Worm (Caenorhabditis elegans) whole organism, L3 larva: ENCODE measurements around the gene ceh-34.

Experiments used
- R02D3.7 ChIP-seq: fragments of 150-350 bp; optimal IDR thresholded peaks from 2 replicates; lab custom pipeline; 2014; ENCODE audit warnings: missing biosample characterization, missing genetic modification characterization
- ZK546.5 ChIP-seq: sonication (generic microtip); optimal IDR thresholded peaks from 2 replicates; lab custom pipeline; 2017; ENCODE audit warnings: missing biosample characterization, missing genetic modification characterization
- aly-2 ChIP-seq: fragments of 150-350 bp; optimal IDR thresholded peaks from 2 replicates; lab custom pipeline; 2014; ENCODE audit warnings: missing biosample characterization, missing genetic modification characterization
- ama-1 ChIP-seq: fragments of 150-350 bp; optimal IDR thresholded peaks from 2 replicates; lab custom pipeline; 2018
- ceh-28 ChIP-seq: fragments of 150-350 bp; optimal IDR thresholded peaks from 2 replicates; lab custom pipeline; 2014; ENCODE audit warnings: missing biosample characterization, missing genetic modification reagents, missing genetic modification characterization
- ceh-82 ChIP-seq: fragments of 150-350 bp; optimal IDR thresholded peaks from 2 replicates; lab custom pipeline; 2014; ENCODE audit warnings: missing biosample characterization, missing genetic modification characterization
- daf-12 ChIP-seq: fragments of 150-350 bp; optimal IDR thresholded peaks from 2 replicates; lab custom pipeline; 2014; ENCODE audit warnings: missing biosample characterization, missing genetic modification reagents, missing genetic modification characterization
- egl-27 ChIP-seq: sonication (generic microtip); optimal IDR thresholded peaks from 4 replicates; lab custom pipeline; 2017; ENCODE audit warnings: missing biosample characterization, missing genetic modification reagents, missing genetic modification characterization
- egl-5 ChIP-seq: fragments of 150-350 bp; optimal IDR thresholded peaks from 2 replicates; lab custom pipeline; 2017; ENCODE audit warnings: missing biosample characterization, missing genetic modification reagents, missing genetic modification characterization, inconsistent platforms
- elt-1 ChIP-seq: fragments of 150-350 bp; optimal IDR thresholded peaks from 2 replicates; lab custom pipeline; 2014; ENCODE audit warnings: missing biosample characterization, missing genetic modification characterization
- elt-2 ChIP-seq: sonication (generic microtip); optimal IDR thresholded peaks from 2 replicates; lab custom pipeline; 2016; ENCODE audit warnings: missing genetic modification reagents, mild to moderate bottlenecking, missing genetic modification characterization, missing compliant biosample characterization
- elt-3 ChIP-seq, 3 experiments: fragments of 150-350 bp in 1 of 3; sonication (generic microtip) in 2 of 3; optimal IDR thresholded peaks; 2 replicates in 2 of 3; 4 replicates in 1 of 3; lab custom pipeline; 2014 to 2017; ENCODE audit warnings: missing biosample characterization in 3 of 3, missing genetic modification characterization in 3 of 3
- eor-1 ChIP-seq, 2 experiments: fragments of 150-350 bp; optimal IDR thresholded peaks; 2 replicates each; lab custom pipeline; 2014 to 2018; ENCODE audit warnings: missing biosample characterization in 2 of 2, missing genetic modification characterization in 2 of 2
- fkh-10 ChIP-seq: sonication (generic microtip); optimal IDR thresholded peaks from 2 replicates; lab custom pipeline; 2017; ENCODE audit warnings: missing biosample characterization, missing genetic modification reagents, missing genetic modification characterization
- fkh-2 ChIP-seq: fragments of 150-350 bp; optimal IDR thresholded peaks from 2 replicates; lab custom pipeline; 2014; ENCODE audit warnings: missing biosample characterization, missing genetic modification reagents, missing genetic modification characterization
- fos-1 ChIP-seq: fragments of 150-350 bp; optimal IDR thresholded peaks from 2 replicates; lab custom pipeline; 2014; ENCODE audit warnings: missing biosample characterization, missing genetic modification characterization
- hmg-11 ChIP-seq: sonication (generic microtip); optimal IDR thresholded peaks from 2 replicates; lab custom pipeline; 2016; ENCODE audit warnings: missing genetic modification characterization, missing compliant biosample characterization
- lin-15B ChIP-seq: fragments of 150-350 bp; optimal IDR thresholded peaks from 2 replicates; lab custom pipeline; 2014; ENCODE audit warnings: missing biosample characterization, missing genetic modification characterization
- lin-39 ChIP-seq: fragments of 150-350 bp; optimal IDR thresholded peaks from 2 replicates; lab custom pipeline; 2018; ENCODE audit warnings: missing biosample characterization, missing genetic modification reagents, missing genetic modification characterization
- lsy-12 ChIP-seq: sonication (generic microtip); optimal IDR thresholded peaks from 2 replicates; lab custom pipeline; 2016; ENCODE audit warnings: mild to moderate bottlenecking, missing genetic modification characterization, missing compliant biosample characterization
- mdl-1 ChIP-seq: fragments of 150-350 bp; optimal IDR thresholded peaks from 2 replicates; lab custom pipeline; 2014; ENCODE audit warnings: missing biosample characterization, missing genetic modification characterization
- mml-1 ChIP-seq: fragments of 150-350 bp; sonication (generic microtip); optimal IDR thresholded peaks from 3 replicates; lab custom pipeline; 2014; ENCODE audit warnings: missing biosample characterization, missing genetic modification characterization
- nfya-1 ChIP-seq: sonication (generic microtip); optimal IDR thresholded peaks from 2 replicates; lab custom pipeline; 2017; ENCODE audit warnings: missing genetic modification characterization, mild to moderate bottlenecking, missing compliant biosample characterization, antibody characterized with exemption, moderate library complexity; ENCODE audit not compliant: insufficient read depth
- nhr-11 ChIP-seq: fragments of 150-350 bp; optimal IDR thresholded peaks from 2 replicates; lab custom pipeline; 2014; ENCODE audit warnings: missing biosample characterization, missing genetic modification characterization
- nhr-12 ChIP-seq: fragments of 150-350 bp; optimal IDR thresholded peaks from 2 replicates; lab custom pipeline; 2014; ENCODE audit warnings: missing biosample characterization, missing genetic modification characterization
- nhr-23 ChIP-seq: fragments of 150-350 bp; optimal IDR thresholded peaks from 2 replicates; lab custom pipeline; 2014; ENCODE audit warnings: missing biosample characterization, missing genetic modification reagents, missing genetic modification characterization
- nhr-237 ChIP-seq: fragments of 150-350 bp; optimal IDR thresholded peaks from 2 replicates; lab custom pipeline; 2014; ENCODE audit warnings: missing biosample characterization, missing genetic modification characterization
- nhr-25 ChIP-seq: sonication (generic microtip); optimal IDR thresholded peaks from 2 replicates; lab custom pipeline; 2017; ENCODE audit warnings: missing biosample characterization, missing genetic modification characterization
- nhr-67 ChIP-seq: fragments of 150-350 bp; optimal IDR thresholded peaks from 2 replicates; lab custom pipeline; 2014; ENCODE audit warnings: missing biosample characterization, missing genetic modification characterization
- nhr-76 ChIP-seq: fragments of 150-350 bp; sonication (generic microtip); optimal IDR thresholded peaks from 5 replicates; lab custom pipeline; 2014; ENCODE audit warnings: missing biosample characterization, missing genetic modification characterization
- pha-4 ChIP-seq: fragments of 150-350 bp; optimal IDR thresholded peaks from 2 replicates; lab custom pipeline; 2014; ENCODE audit warnings: missing biosample characterization, missing genetic modification reagents, missing genetic modification characterization
- pqm-1 ChIP-seq: fragments of 150-350 bp; optimal IDR thresholded peaks from 2 replicates; lab custom pipeline; 2017; ENCODE audit warnings: missing biosample characterization, missing genetic modification characterization, inconsistent platforms
- sea-2 ChIP-seq: fragments of 150-350 bp; sonication (generic microtip); optimal IDR thresholded peaks from 4 replicates; lab custom pipeline; 2014; ENCODE audit warnings: missing biosample characterization, missing genetic modification reagents, missing genetic modification characterization
- snpc-4 ChIP-seq: fragments of 150-350 bp; optimal IDR thresholded peaks from 2 replicates; lab custom pipeline; 2014; ENCODE audit warnings: missing biosample characterization, missing genetic modification characterization
- tbx-2 ChIP-seq: sonication (generic microtip); optimal IDR thresholded peaks from 2 replicates; lab custom pipeline; 2016; ENCODE audit warnings: mild to moderate bottlenecking, missing genetic modification characterization, missing compliant biosample characterization
- unc-62 ChIP-seq: fragments of 150-350 bp; sonication (generic microtip); optimal IDR thresholded peaks from 4 replicates; lab custom pipeline; 2014; ENCODE audit warnings: missing biosample characterization, missing genetic modification reagents, missing genetic modification characterization
- zag-1 ChIP-seq: fragments of 150-350 bp; optimal IDR thresholded peaks from 2 replicates; lab custom pipeline; 2014; ENCODE audit warnings: missing biosample characterization, missing genetic modification characterization
- ztf-11 ChIP-seq: fragments of 150-350 bp; optimal IDR thresholded peaks from 2 replicates; lab custom pipeline; 2014; ENCODE audit warnings: missing biosample characterization, missing genetic modification characterization

The ceh-34 gene

DNA sequence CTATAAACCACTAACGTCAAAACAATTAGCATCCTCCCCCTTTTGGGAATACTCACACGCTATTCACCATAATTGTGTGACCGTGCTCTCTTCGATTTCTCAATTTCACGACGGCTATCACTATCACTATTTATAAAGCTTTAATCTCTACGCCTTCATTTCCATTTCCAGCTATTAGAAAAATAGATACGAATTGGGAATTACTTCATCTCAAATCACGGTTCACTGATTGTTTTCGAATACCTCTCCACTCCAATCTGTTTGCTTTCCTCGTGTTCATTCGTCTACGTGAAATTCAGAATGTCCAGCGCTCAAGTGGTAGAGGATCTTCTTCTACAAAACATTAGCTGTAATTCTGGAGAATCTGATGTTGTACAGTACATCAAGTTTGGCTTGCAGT is 17.5 kb upstream of the ceh-34 start, which contains the start of gene srg-29:
srg-29 (plus strand) TSS at position 301 of the 400 bp plus-strand sequence.
- TF ChIP-seq nhr-11 (tag; lab: Kevin White, UChicago): no peak
- no peak for TF ChIP-seq ceh-82
- TF ChIP-seq ama-1 (lab: Kevin White, UChicago): no peak

DNA sequence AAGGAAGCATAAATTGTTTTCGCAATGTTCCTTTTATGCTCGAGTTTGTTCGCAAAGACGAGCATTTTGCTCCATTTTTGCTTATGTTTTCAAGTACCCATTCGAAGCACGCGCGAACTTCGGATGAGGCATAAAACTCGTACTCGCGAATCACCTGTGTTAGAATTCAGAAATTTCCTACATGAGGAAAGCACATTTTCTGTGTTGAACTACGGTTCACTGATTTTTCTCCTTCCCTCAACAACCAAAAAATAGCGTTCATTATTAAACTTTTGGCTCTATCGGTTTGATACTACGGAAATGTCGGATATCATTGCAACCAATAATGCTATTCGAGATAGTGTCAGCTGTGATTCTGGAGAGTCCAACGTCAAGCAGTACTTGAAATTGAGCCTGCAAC is 15.2 kb upstream of the ceh-34 start, which contains the start of gene srg-28:
srg-28 (plus strand) TSS at position 301 of the 400 bp plus-strand sequence.
- TF ChIP-seq pqm-1 (tag; lab: Kevin White, UChicago): no peak
- no peak for TF ChIP-seq sea-2 (GFP tag; lab: Kevin White, UChicago)
- TF ChIP-seq aly-2 (tag; lab: Kevin White, UChicago): no peak
- no peak for TF ChIP-seq ztf-11 (tag; lab: Kevin White, UChicago)
- no peak for TF ChIP-seq lsy-12 (tag; lab: Kevin White, UChicago)
- TF ChIP-seq mml-1 (tag; lab: Kevin White, UChicago): no peak
- no peak for TF ChIP-seq nhr-76 (tag; lab: Kevin White, UChicago)
- no peak for TF ChIP-seq nhr-237 (tag; lab: Kevin White, UChicago)
- TF ChIP-seq pha-4 (tag; lab: Kevin White, UChicago): no peak
- TF ChIP-seq zag-1 (tag; lab: Kevin White, UChicago): no peak
- no peak for TF ChIP-seq hmg-11
- no peak for TF ChIP-seq lin-15B (tag; lab: Kevin White, UChicago)
- no peak for TF ChIP-seq ceh-28 (tag; lab: Kevin White, UChicago)
- no peak for TF ChIP-seq fos-1 (tag; lab: Kevin White, UChicago)
- TF ChIP-seq nhr-11 (tag; lab: Kevin White, UChicago): no peak
- TF ChIP-seq egl-5 (tag; lab: Kevin White, UChicago): no peak
- TF ChIP-seq daf-12 (tag; lab: Kevin White, UChicago): no peak
- TF ChIP-seq elt-2 (tag; lab: Kevin White, UChicago): no peak
- TF ChIP-seq ceh-82: no peak
- no peak for TF ChIP-seq egl-27 (tag; lab: Kevin White, UChicago)

DNA sequence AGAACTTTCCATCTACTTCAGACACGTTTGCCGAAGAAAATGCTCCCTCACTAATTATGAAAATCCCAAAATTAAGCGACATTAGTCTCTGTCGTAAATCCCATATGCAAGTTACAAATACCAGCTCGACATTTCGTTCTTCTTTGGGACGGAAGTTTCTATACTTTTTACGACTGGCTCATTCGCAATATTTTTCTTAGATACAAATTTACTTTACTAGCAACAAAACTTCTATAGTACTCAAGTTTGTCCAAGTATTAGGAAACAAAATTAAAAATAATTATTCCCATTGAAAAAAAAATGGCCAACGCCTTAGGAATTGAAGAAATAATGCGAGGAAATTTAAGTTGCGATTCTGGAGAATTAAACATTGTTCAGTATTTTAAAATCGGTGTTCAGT is 11.6 kb upstream of the ceh-34 start, which contains the start of gene srg-26:
srg-26 (plus strand) TSS at position 301 of the 400 bp plus-strand sequence.
- TF ChIP-seq nhr-76 (tag; lab: Kevin White, UChicago) (no peak), lin-39 (no peak), nfya-1 (tag; lab: Kevin White, UChicago) (no peak)

DNA sequence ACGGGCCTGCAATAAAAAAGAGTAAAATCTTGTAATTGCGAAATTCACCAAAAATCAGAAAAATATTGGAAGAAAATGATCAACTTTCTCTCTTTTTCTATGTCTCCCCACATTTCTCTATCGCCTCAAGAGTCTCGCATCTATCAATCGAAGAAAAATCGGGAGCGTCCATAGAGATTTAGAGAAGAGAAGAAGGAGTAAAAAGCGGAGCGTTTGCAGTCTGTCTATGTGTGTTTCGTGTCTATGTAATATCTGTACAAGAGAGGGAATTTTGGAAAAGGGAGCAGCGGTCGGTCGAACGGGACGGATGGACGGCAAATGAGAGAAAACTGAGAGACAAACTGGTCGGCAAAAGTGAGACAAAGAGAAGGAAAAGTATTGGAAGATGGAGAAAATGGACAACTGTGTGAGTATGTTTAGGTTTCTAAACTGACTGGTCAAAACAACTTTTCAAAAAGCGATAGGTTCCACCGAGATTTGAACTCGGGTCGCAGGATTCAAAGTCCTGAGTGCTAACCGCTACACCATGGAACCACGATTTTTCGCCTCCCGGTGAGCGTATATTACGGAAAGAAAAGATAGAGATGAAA is 10.4 kb upstream of the ceh-34 start:
- TF ChIP-seq elt-3 (tag; optimal IDR thresholded peaks at IDR 0.05; lab: Kevin White, UChicago) (no peak), lin-39 (peak; percentile 38), aly-2 (tag; lab: Kevin White, UChicago) (no peak), egl-5 (tag; lab: Kevin White, UChicago) (no peak), nhr-12 (tag; lab: Kevin White, UChicago) (no peak), pha-4 (tag; lab: Kevin White, UChicago) (peak; percentile 71), mml-1 (tag; lab: Kevin White, UChicago) (no peak), lsy-12 (tag; lab: Kevin White, UChicago) (peak; percentile 38), R02D3.7 (tag; lab: Kevin White, UChicago) (no peak), nhr-11 (tag; lab: Kevin White, UChicago) (peak; percentile 10), ZK546.5 (tag; lab: Kevin White, UChicago) (no peak), nhr-25 (tag; lab: Kevin White, UChicago) (peak; percentile 20), ama-1 (lab: Kevin White, UChicago) (no peak), fkh-10 (GFP tag; lab: Kevin White, UChicago) (no peak), ceh-28 (tag; lab: Kevin White, UChicago) (no peak), tbx-2 (no peak), nfya-1 (tag; lab: Kevin White, UChicago) (peak; percentile 48), lin-15B (tag; lab: Kevin White, UChicago) (peak; percentile 23), nhr-237 (tag; lab: Kevin White, UChicago) (no peak), unc-62 (GFP tag; lab: Kevin White, UChicago) (no peak), eor-1 (tag; optimal IDR thresholded peaks at IDR 0.05; lab: Kevin White, UChicago) (no peak), snpc-4 (tag; lab: Kevin White, UChicago) (peak; percentile 91), pqm-1 (tag; lab: Kevin White, UChicago) (peak; percentile 41), mdl-1 (tag; lab: Kevin White, UChicago) (no peak), elt-1 (tag; lab: Kevin White, UChicago) (no peak), fos-1 (tag; lab: Kevin White, UChicago) (no peak), nhr-23 (tag; lab: Kevin White, UChicago) (peak; percentile 9), nhr-67 (tag; lab: Kevin White, UChicago) (no peak), elt-2 (tag; lab: Kevin White, UChicago) (peak; percentile 58), hmg-11 (peak; percentile 33), fkh-2 (tag; lab: Kevin White, UChicago) (peak; percentile 92)
